Worm (Caenorhabditis elegans) whole organism, L4 larva: ENCODE data around the gene T11F9.22.

Experiments used
- D1046.2 ChIP-seq: fragments of 200-800 bp; sonication (Bioruptor generic); IDR thresholded peaks from 2 replicates; pipeline ENCODE4 v1.3.6; 2022; ENCODE audit warnings: missing genetic modification characterization, missing compliant biosample characterization
- F37D6.2 ChIP-seq: sonication (generic microtip); optimal IDR thresholded peaks from 2 replicates; lab custom pipeline; 2016; ENCODE audit warnings: mild to moderate bottlenecking, missing genetic modification characterization, missing compliant biosample characterization
- F44E2.7 ChIP-seq: fragments of 200-800 bp; sonication (Bioruptor generic); IDR thresholded peaks from 2 replicates; pipeline ENCODE4 v2.1.2; 2022; ENCODE audit warnings: missing genetic modification characterization, missing compliant biosample characterization
- F49E8.2 ChIP-seq: sonication (generic microtip); optimal IDR thresholded peaks from 2 replicates; lab custom pipeline; 2016; ENCODE audit warnings: missing compliant biosample characterization, mild to moderate bottlenecking, missing genetic modification characterization, borderline replicate concordance
- Y105C5A.15 ChIP-seq: fragments of 200-800 bp; sonication (Bioruptor generic); IDR thresholded peaks from 2 replicates; pipeline ENCODE4 v1.3.6; 2022; ENCODE audit warnings: missing genetic modification characterization, missing compliant biosample characterization
- Y5F2A.4 ChIP-seq: fragments of 200-800 bp; sonication (Bioruptor generic); optimal IDR thresholded peaks from 2 replicates; lab custom pipeline; 2018; ENCODE audit warnings: mild to moderate bottlenecking, missing genetic modification characterization, missing compliant biosample characterization
- Y75B8A.6 ChIP-seq: fragments of 200-800 bp; sonication (Bioruptor generic); IDR thresholded peaks from 2 replicates; pipeline ENCODE4 v1.3.6; 2022; ENCODE audit warnings: missing genetic modification reagents, missing genetic modification characterization, missing compliant biosample characterization
- ZK546.5 ChIP-seq, 2 experiments: sonication (generic microtip); optimal IDR thresholded peaks; 2 replicates each; lab custom pipeline; 2017; ENCODE audit warnings: missing biosample characterization in 2 of 2, missing genetic modification characterization in 2 of 2
- aha-1 ChIP-seq: fragments of 150-350 bp; peaks from one replicate; lab custom pipeline; 2014; ENCODE audit warnings: missing biosample characterization, missing genetic modification characterization
- attf-4 ChIP-seq: sonication (generic microtip); optimal IDR thresholded peaks from 3 replicates; lab custom pipeline; 2017; ENCODE audit warnings: missing biosample characterization, missing genetic modification characterization
- ceh-20 ChIP-seq: fragments of 200-800 bp; sonication (Bioruptor generic); IDR thresholded peaks from 2 replicates; pipeline ENCODE4 v1.3.6; 2022; ENCODE audit warnings: missing genetic modification reagents, missing genetic modification characterization, missing compliant biosample characterization
- ceh-44 ChIP-seq: fragments of 200-800 bp; sonication (Bioruptor generic); IDR thresholded peaks from 2 replicates; pipeline ENCODE4 v1.3.6; 2022; ENCODE audit warnings: missing genetic modification reagents, missing genetic modification characterization, missing compliant biosample characterization
- ceh-82 ChIP-seq: sonication (generic microtip); optimal IDR thresholded peaks from 2 replicates; lab custom pipeline; 2017; ENCODE audit warnings: missing biosample characterization, missing genetic modification characterization
- ces-1 ChIP-seq: fragments of 150-350 bp; sonication (generic microtip); optimal IDR thresholded peaks from 4 replicates; lab custom pipeline; 2014; ENCODE audit warnings: missing biosample characterization, missing genetic modification reagents, missing genetic modification characterization
- ctbp-1 ChIP-seq: fragments of 200-800 bp; sonication (Bioruptor generic); IDR thresholded peaks from 2 replicates; pipeline ENCODE4 v1.3.6; 2022; ENCODE audit warnings: missing genetic modification reagents, missing genetic modification characterization, missing compliant biosample characterization
- egl-27 ChIP-seq: sonication (generic microtip); optimal IDR thresholded peaks from 3 replicates; lab custom pipeline; 2017; ENCODE audit warnings: missing biosample characterization, missing genetic modification reagents, missing genetic modification characterization
- egl-43 ChIP-seq: fragments of 200-800 bp; sonication (Bioruptor generic); IDR thresholded peaks from 2 replicates; pipeline ENCODE4 v1.3.6; 2022; ENCODE audit warnings: missing genetic modification reagents, missing genetic modification characterization, missing compliant biosample characterization
- hif-1 ChIP-seq, 2 experiments: sonication (generic microtip); optimal IDR thresholded peaks; 2 replicates each; lab custom pipeline; 2016 to 2017; ENCODE audit warnings: missing compliant biosample characterization in 2 of 2, missing genetic modification characterization in 2 of 2, missing genetic modification reagents in 2 of 2, missing genotype in 2 of 2, mild to moderate bottlenecking in 1 of 2
- hmg-1.1 ChIP-seq: fragments of 200-800 bp; sonication (Bioruptor generic); IDR thresholded peaks from 2 replicates; pipeline ENCODE4 v1.3.6; 2022; ENCODE audit warnings: missing genetic modification reagents, missing genetic modification characterization, missing compliant biosample characterization
- lin-38 ChIP-seq: fragments of 200-800 bp; sonication (Bioruptor generic); IDR thresholded peaks from 2 replicates; pipeline ENCODE4 v1.3.6; 2022; ENCODE audit warnings: missing genetic modification reagents, missing genetic modification characterization, missing compliant biosample characterization
- lsy-2 ChIP-seq, 2 experiments: fragments of 150-350 bp in 1 of 2; sonication (generic microtip) in 1 of 2; optimal IDR thresholded peaks; 2 replicates each; lab custom pipeline; 2014 to 2017; ENCODE audit warnings: missing biosample characterization in 2 of 2, missing genetic modification characterization in 2 of 2
- madf-5 ChIP-seq, 2 experiments: fragments of 200-800 bp; sonication (Bioruptor generic); IDR thresholded peaks; 2 replicates each; pipeline ENCODE4 v1.3.6; 2022; ENCODE audit warnings: missing compliant biosample characterization in 2 of 2, missing genetic modification characterization in 2 of 2
- mdt-29 ChIP-seq: fragments of 200-800 bp; sonication (Bioruptor generic); IDR thresholded peaks from 2 replicates; pipeline ENCODE4 v1.3.6; 2022; ENCODE audit warnings: missing genetic modification reagents, missing genetic modification characterization, missing compliant biosample characterization
- mep-1 ChIP-seq: fragments of 150-350 bp; sonication (generic microtip); optimal IDR thresholded peaks from 3 replicates; lab custom pipeline; 2014; ENCODE audit warnings: missing biosample characterization, missing genetic modification characterization
- mxl-2 ChIP-seq: fragments of 200-800 bp; sonication (Bioruptor generic); conservative IDR thresholded peaks from 2 replicates; pipeline ENCODE4 v1.3.6; 2022; ENCODE audit warnings: missing genetic modification reagents, missing genetic modification characterization, missing compliant biosample characterization
- mxl-3 ChIP-seq: fragments of 200-800 bp; sonication (Bioruptor generic); optimal IDR thresholded peaks from 2 replicates; lab custom pipeline; 2018; ENCODE audit warnings: mild to moderate bottlenecking, missing genetic modification characterization, missing compliant biosample characterization
- nhr-10 ChIP-seq: fragments of 150-350 bp; optimal IDR thresholded peaks from 2 replicates; lab custom pipeline; 2014; ENCODE audit warnings: missing biosample characterization, missing genetic modification characterization
- nhr-111 ChIP-seq: fragments of 200-800 bp; sonication (Bioruptor generic); optimal IDR thresholded peaks from 2 replicates; lab custom pipeline; 2018; ENCODE audit warnings: mild to moderate bottlenecking, missing genetic modification characterization, missing compliant biosample characterization
- nhr-237 ChIP-seq: sonication (generic microtip); optimal IDR thresholded peaks from 2 replicates; lab custom pipeline; 2017; ENCODE audit warnings: missing biosample characterization, missing genetic modification characterization
- nhr-28 ChIP-seq: fragments of 150-350 bp; optimal IDR thresholded peaks from 2 replicates; lab custom pipeline; 2014; ENCODE audit warnings: missing biosample characterization, missing genetic modification characterization
- nhr-42 ChIP-seq: fragments of 200-800 bp; sonication (Bioruptor generic); IDR thresholded peaks from 2 replicates; pipeline ENCODE4 v1.3.6; 2022; ENCODE audit warnings: missing genetic modification characterization, missing compliant biosample characterization
- pha-4 ChIP-seq, 2 experiments: fragments of 150-350 bp in 1 of 2; fragments of 200-800 bp in 1 of 2; sonication (Bioruptor generic) in 1 of 2; IDR thresholded peaks in 1 of 2; optimal IDR thresholded peaks in 1 of 2; 2 replicates each; pipeline versions ENCODE4 v1.3.6 to Lab custom; 2014 to 2022; ENCODE audit warnings: missing genetic modification characterization in 2 of 2, missing genetic modification reagents in 2 of 2, missing biosample characterization in 1 of 2, missing compliant biosample characterization in 1 of 2
- sdz-12 ChIP-seq: fragments of 200-800 bp; sonication (Bioruptor generic); optimal IDR thresholded peaks from 2 replicates; lab custom pipeline; 2018; ENCODE audit warnings: mild to moderate bottlenecking, missing genetic modification characterization, missing compliant biosample characterization
- set-16 ChIP-seq: fragments of 200-800 bp; sonication (Bioruptor generic); IDR thresholded peaks from 2 replicates; pipeline ENCODE4 v1.3.6; 2022; ENCODE audit warnings: missing genetic modification reagents, missing genetic modification characterization, missing compliant biosample characterization
- snpc-1.2 ChIP-seq: fragments of 200-800 bp; sonication (Bioruptor generic); IDR thresholded peaks from 2 replicates; pipeline ENCODE4 v1.3.6; 2022; ENCODE audit warnings: missing genetic modification reagents, missing genetic modification characterization, missing compliant biosample characterization
- spr-1 ChIP-seq: sonication (generic microtip); optimal IDR thresholded peaks from 2 replicates; lab custom pipeline; 2016; ENCODE audit warnings: mild to moderate bottlenecking, missing genetic modification characterization, missing compliant biosample characterization
- spr-3 ChIP-seq: fragments of 200-800 bp; sonication (Bioruptor generic); optimal IDR thresholded peaks from 2 replicates; lab custom pipeline; 2018; ENCODE audit warnings: mild to moderate bottlenecking, missing genetic modification characterization, missing compliant biosample characterization
- tra-1 ChIP-seq: fragments of 200-800 bp; sonication (Bioruptor generic); IDR thresholded peaks from 2 replicates; pipeline ENCODE4 v1.3.6; 2022; ENCODE audit warnings: missing genetic modification reagents, missing genetic modification characterization, missing compliant biosample characterization
- zfp-2 ChIP-seq: sonication (generic microtip); optimal IDR thresholded peaks from 2 replicates; lab custom pipeline; 2016; ENCODE audit warnings: mild to moderate bottlenecking, missing genetic modification characterization, missing compliant biosample characterization
- zip-2 ChIP-seq: fragments of 150-350 bp; optimal IDR thresholded peaks from 2 replicates; lab custom pipeline; 2014; ENCODE audit warnings: missing biosample characterization, missing genetic modification characterization

Gene T11F9.22

ce11 chrV:11521448-11521847 is 41.9 kb downstream of the T11F9.22 start, which contains the start of gene pafo-1 (continued):
- no peak for TF ChIP-seq Y105C5A.15 (GFP tag; lab: Robert Waterston, UW)
- TF ChIP-seq attf-4 (tag; lab: Kevin White, UChicago) = no peak
- peak; percentile 82 for TF ChIP-seq ceh-20 (GFP tag; lab: Robert Waterston, UW)
- no peak for TF ChIP-seq nhr-111 (GFP tag; lab: Kevin White, UChicago)
- peak; percentile 67 for TF ChIP-seq spr-1 (tag; lab: Kevin White, UChicago)
- no peak for TF ChIP-seq lsy-2 (tag; optimal IDR thresholded peaks at IDR 0.05; lab: Kevin White, UChicago)
- no peak for TF ChIP-seq Y75B8A.6 (GFP tag; lab: Robert Waterston, UW)
- TF ChIP-seq zip-2 (tag; lab: Kevin White, UChicago) = no peak
- TF ChIP-seq nhr-42 (GFP tag; lab: Robert Waterston, UW) = peak; percentile 84
- TF ChIP-seq pha-4 (GFP tag; IDR thresholded peaks at IDR 0.05; lab: Robert Waterston, UW) = no peak
- no peak for TF ChIP-seq pha-4 (tag; optimal IDR thresholded peaks at IDR 0.05; lab: Kevin White, UChicago)
- no peak; the same call in 1 of the 2 replicates for TF ChIP-seq tra-1 (GFP tag; lab: Robert Waterston, UW)
- no peak for TF ChIP-seq set-16 (GFP tag; lab: Robert Waterston, UW)
- no peak for TF ChIP-seq ceh-82 (tag; lab: Kevin White, UChicago)
- TF ChIP-seq mdt-29 = peak; percentile 82
- TF ChIP-seq hif-1 (tag; optimal IDR thresholded peaks at IDR 0.05; lab: Kevin White, UChicago) = peak in 1 of 2 experiments; percentile 45
- TF ChIP-seq mxl-2 (GFP tag; lab: Robert Waterston, UW) = no peak
- TF ChIP-seq nhr-237 (tag; lab: Kevin White, UChicago) = no peak
- TF ChIP-seq Y5F2A.4 (GFP tag; lab: Kevin White, UChicago) = no peak
- TF ChIP-seq ctbp-1 (GFP tag; lab: Robert Waterston, UW) = peak; percentile 84
- TF ChIP-seq madf-5 (GFP tag; IDR thresholded peaks at IDR 0.05; lab: Robert Waterston, UW) = no peak
- no peak for TF ChIP-seq ces-1 (GFP tag; lab: Kevin White, UChicago)
- no peak for TF ChIP-seq F44E2.7 (GFP tag; lab: Robert Waterston, UW)
- TF ChIP-seq mep-1 (tag; lab: Kevin White, UChicago) = no peak
- TF ChIP-seq snpc-1.2 (GFP tag; lab: Robert Waterston, UW) = no peak
- TF ChIP-seq egl-27 = no peak
- TF ChIP-seq hmg-1.1 (GFP tag; lab: Robert Waterston, UW) = peak; percentile 81
- peak; percentile 39 for TF ChIP-seq spr-3 (GFP tag; lab: Kevin White, UChicago)
- no peak for TF ChIP-seq zfp-2 (tag; lab: Kevin White, UChicago)
- TF ChIP-seq aha-1 (tag; lab: Kevin White, UChicago) = peak; percentile 96
- TF ChIP-seq nhr-28 = peak; percentile 79
- TF ChIP-seq, all 104 proteins: peak for 47

ce11 chrV:11525338-11525737 is 45.8 kb downstream of the T11F9.22 start:
- no peak for TF ChIP-seq tra-1 (GFP tag; lab: Robert Waterston, UW)
- TF ChIP-seq F37D6.2 (tag; lab: Kevin White, UChicago) = no peak
- no peak for TF ChIP-seq F49E8.2
- TF ChIP-seq set-16 (GFP tag; lab: Robert Waterston, UW) = peak; percentile 38
- TF ChIP-seq hmg-1.1 (GFP tag; lab: Robert Waterston, UW) = 0 out of 2 replicates have a peak, but pooled peaks have one; percentile 32
- TF ChIP-seq mxl-3 (GFP tag; lab: Kevin White, UChicago) = peak; percentile 42
- TF ChIP-seq sdz-12 = no peak
- 0 out of 2 replicates have a peak, but pooled peaks have one; percentile 39 for TF ChIP-seq egl-43 (GFP tag; lab: Robert Waterston, UW)
- no peak for TF ChIP-seq lin-38 (GFP tag; lab: Robert Waterston, UW)
- TF ChIP-seq D1046.2 = 0 out of 2 replicates have a peak, but pooled peaks have one; percentile 32
- TF ChIP-seq ctbp-1 (GFP tag; lab: Robert Waterston, UW) = no peak
- TF ChIP-seq ZK546.5 (tag; optimal IDR thresholded peaks at IDR 0.05; lab: Kevin White, UChicago) = no peak
- no peak for TF ChIP-seq nhr-10 (tag; lab: Kevin White, UChicago)
- TF ChIP-seq ceh-44 (GFP tag; lab: Robert Waterston, UW) = no peak
- TF ChIP-seq, all 104 proteins: peak for 5
